Worm (Caenorhabditis elegans) whole organism, L2 larva: ENCODE results near the gene F54H12.10.
A peak's percentile ranks its signal among the peaks of the same experiment; 100 is the strongest.

Experiments
- C34F6.9 ChIP-seq: fragments of 150-350 bp; optimal IDR thresholded peaks from 2 replicates; lab custom pipeline; 2014; ENCODE audit warnings: missing biosample characterization, missing genetic modification characterization
- F13H6.1 ChIP-seq: sonication (generic microtip); optimal IDR thresholded peaks from 2 replicates; lab custom pipeline; 2016; ENCODE audit warnings: missing genetic modification characterization, missing compliant biosample characterization
- R02D3.7 ChIP-seq: fragments of 150-350 bp; optimal IDR thresholded peaks from 2 replicates; lab custom pipeline; 2014; ENCODE audit warnings: missing biosample characterization, missing genetic modification characterization
- Y55F3AM.14 ChIP-seq: fragments of 200-800 bp; sonication (Bioruptor generic); optimal IDR thresholded peaks from 2 replicates; lab custom pipeline; 2018; ENCODE audit warnings: mild to moderate bottlenecking, missing genetic modification characterization, missing compliant biosample characterization
- alr-1 ChIP-seq: fragments of 150-350 bp; optimal IDR thresholded peaks from 2 replicates; lab custom pipeline; 2014; ENCODE audit warnings: missing biosample characterization, missing genetic modification characterization
- aly-2 ChIP-seq: fragments of 150-350 bp; optimal IDR thresholded peaks from 2 replicates; lab custom pipeline; 2014; ENCODE audit warnings: missing biosample characterization, missing genetic modification characterization
- blmp-1 ChIP-seq: sonication (generic microtip); optimal IDR thresholded peaks from 2 replicates; lab custom pipeline; 2017; ENCODE audit warnings: missing genetic modification characterization, mild to moderate bottlenecking, missing compliant biosample characterization, antibody characterized with exemption, moderate library complexity; ENCODE audit not compliant: insufficient read depth
- crh-2 ChIP-seq: sonication (generic microtip); optimal IDR thresholded peaks from 2 replicates; lab custom pipeline; 2017; ENCODE audit warnings: missing biosample characterization, missing genetic modification characterization
- dmd-4 ChIP-seq: sonication (generic microtip); optimal IDR thresholded peaks from 2 replicates; lab custom pipeline; 2017; ENCODE audit warnings: missing biosample characterization, missing genetic modification characterization
- egl-27 ChIP-seq: sonication (generic microtip); optimal IDR thresholded peaks from 3 replicates; lab custom pipeline; 2017; ENCODE audit warnings: missing biosample characterization, missing genetic modification reagents, missing genetic modification characterization
- elt-1 ChIP-seq: fragments of 150-350 bp; optimal IDR thresholded peaks from 2 replicates; lab custom pipeline; 2014; ENCODE audit warnings: missing biosample characterization, missing genetic modification characterization
- fos-1 ChIP-seq: fragments of 150-350 bp; optimal IDR thresholded peaks from 2 replicates; lab custom pipeline; 2014; ENCODE audit warnings: missing biosample characterization, missing genetic modification characterization
- gmeb-1 ChIP-seq: fragments of 150-350 bp; optimal IDR thresholded peaks from 2 replicates; lab custom pipeline; 2014; ENCODE audit warnings: missing biosample characterization, missing genetic modification characterization
- lin-11 ChIP-seq: fragments of 150-350 bp; sonication (generic microtip); optimal IDR thresholded peaks from 2 replicates; lab custom pipeline; 2014; ENCODE audit warnings: missing biosample characterization, missing genetic modification characterization, inconsistent platforms, mixed read lengths
- lin-13 ChIP-seq: fragments of 150-350 bp; optimal IDR thresholded peaks from 2 replicates; lab custom pipeline; 2014; ENCODE audit warnings: missing biosample characterization, missing genetic modification reagents, missing genetic modification characterization
- lin-39 ChIP-seq: fragments of 150-350 bp; optimal IDR thresholded peaks from 2 replicates; lab custom pipeline; 2014; ENCODE audit warnings: missing biosample characterization, missing genetic modification reagents, missing genetic modification characterization
- lsy-2 ChIP-seq, 2 experiments: fragments of 150-350 bp in 1 of 2; sonication (generic microtip) in 1 of 2; optimal IDR thresholded peaks; 2 replicates each; lab custom pipeline; 2014 to 2017; ENCODE audit warnings: missing biosample characterization in 2 of 2, missing genetic modification characterization in 2 of 2
- mbf-1 ChIP-seq: sonication (generic microtip); optimal IDR thresholded peaks from 2 replicates; lab custom pipeline; 2017; ENCODE audit warnings: missing biosample characterization, missing genetic modification characterization
- mdl-1 ChIP-seq, 2 experiments: fragments of 150-350 bp in 1 of 2; sonication (generic microtip) in 1 of 2; optimal IDR thresholded peaks; 2 replicates each; lab custom pipeline; 2017; ENCODE audit warnings: missing biosample characterization in 2 of 2, missing genetic modification characterization in 2 of 2
- nhr-10 ChIP-seq: sonication (generic microtip); optimal IDR thresholded peaks from 2 replicates; lab custom pipeline; 2017; ENCODE audit warnings: missing biosample characterization, missing genetic modification characterization
- nhr-12 ChIP-seq: fragments of 150-350 bp; optimal IDR thresholded peaks from 2 replicates; lab custom pipeline; 2014; ENCODE audit warnings: missing biosample characterization, missing genetic modification characterization
- nhr-129 ChIP-seq: fragments of 150-350 bp; optimal IDR thresholded peaks from 2 replicates; lab custom pipeline; 2014; ENCODE audit warnings: missing biosample characterization, missing genetic modification characterization
- nhr-21 ChIP-seq: fragments of 150-350 bp; optimal IDR thresholded peaks from 2 replicates; lab custom pipeline; 2014; ENCODE audit warnings: missing biosample characterization, missing genetic modification characterization
- nhr-23 ChIP-seq: fragments of 150-350 bp; optimal IDR thresholded peaks from 2 replicates; lab custom pipeline; 2014; ENCODE audit warnings: missing biosample characterization, missing genetic modification reagents, missing genetic modification characterization
- nhr-25 ChIP-seq: fragments of 150-350 bp; sonication (generic microtip); optimal IDR thresholded peaks from 3 replicates; lab custom pipeline; 2014; ENCODE audit warnings: missing biosample characterization, missing genetic modification characterization
- nhr-6 ChIP-seq: fragments of 150-350 bp; optimal IDR thresholded peaks from 2 replicates; lab custom pipeline; 2014; ENCODE audit warnings: missing biosample characterization, missing genetic modification characterization
- nhr-77 ChIP-seq: fragments of 150-350 bp; optimal IDR thresholded peaks from 2 replicates; lab custom pipeline; 2014; ENCODE audit warnings: missing biosample characterization, missing genetic modification characterization
- peb-1 ChIP-seq: fragments of 150-350 bp; optimal IDR thresholded peaks from 2 replicates; lab custom pipeline; 2014; ENCODE audit warnings: missing biosample characterization, missing genetic modification characterization
- sem-4 ChIP-seq: fragments of 150-350 bp; optimal IDR thresholded peaks from 2 replicates; lab custom pipeline; 2014; ENCODE audit warnings: missing biosample characterization, missing genetic modification reagents, missing genetic modification characterization
- sma-3 ChIP-seq: sonication (generic microtip); optimal IDR thresholded peaks from 2 replicates; lab custom pipeline; 2016; ENCODE audit warnings: missing genetic modification reagents, missing genetic modification characterization, missing compliant biosample characterization
- sma-9 ChIP-seq, 2 experiments: fragments of 150-350 bp in 1 of 2; sonication (generic microtip) in 1 of 2; optimal IDR thresholded peaks; 2 replicates each; lab custom pipeline; 2014 to 2016; ENCODE audit warnings: missing genetic modification characterization in 2 of 2, mild to moderate bottlenecking in 1 of 2, missing biosample characterization in 1 of 2, missing compliant biosample characterization in 1 of 2, missing genetic modification reagents in 1 of 2, moderate library complexity in 1 of 2
- unc-39 ChIP-seq: fragments of 150-350 bp; optimal IDR thresholded peaks from 2 replicates; lab custom pipeline; 2014; ENCODE audit warnings: missing biosample characterization, missing genetic modification characterization
- unc-55 ChIP-seq: fragments of 150-350 bp; sonication (generic microtip); optimal IDR thresholded peaks from 3 replicates; lab custom pipeline; 2014; ENCODE audit warnings: missing biosample characterization, missing genetic modification reagents, missing genetic modification characterization
- ztf-4 ChIP-seq: fragments of 150-350 bp; optimal IDR thresholded peaks from 2 replicates; lab custom pipeline; 2014; ENCODE audit warnings: missing biosample characterization, missing genetic modification characterization

F54H12.10 gene

ce11 chrIII:7937548-7937947 is 21.2 kb downstream of the F54H12.10 start, which contains the start of gene C29E4.10:
Gene C29E4.10, plus strand, starts transcription at chrIII:7937848.
- TF ChIP-seq F13H6.1 (tag; lab: Kevin White, UChicago) (no peak), nhr-21 (tag; lab: Kevin White, UChicago) (no peak), C34F6.9 (no peak), mdl-1 (tag; optimal IDR thresholded peaks at IDR 0.05; lab: Kevin White, UChicago) (no peak), R02D3.7 (tag; lab: Kevin White, UChicago) (no peak), nhr-12 (tag; lab: Kevin White, UChicago) (no peak), egl-27 (tag; lab: Kevin White, UChicago) (no peak), sma-3 (GFP tag; lab: Kevin White, UChicago) (no peak), alr-1 (tag; lab: Kevin White, UChicago) (no peak), fos-1 (tag; lab: Kevin White, UChicago) (no peak), unc-55 (GFP tag; lab: Kevin White, UChicago) (no peak), sma-9 (GFP tag; optimal IDR thresholded peaks at IDR 0.05; lab: Kevin White, UChicago) (no peak), sma-9 (tag; optimal IDR thresholded peaks at IDR 0.05; lab: Kevin White, UChicago) (no peak), ztf-4 (tag; lab: Kevin White, UChicago) (no peak)

ce11 chrIII:7933235-7933634 is 25.5 kb downstream of the F54H12.10 start, which contains the start of gene ran-2:
Gene ran-2, plus strand, starts transcription at chrIII:7933535.
- peak; percentile 6 for TF ChIP-seq blmp-1 (tag; lab: Kevin White, UChicago)
- peak; percentile 34 for TF ChIP-seq fos-1 (tag; lab: Kevin White, UChicago)
- no peak for TF ChIP-seq nhr-23 (tag; lab: Kevin White, UChicago)

ce11 chrIII:7928549-7929129 is 30.1 kb downstream of the F54H12.10 start, which contains the start of the genes C29E4.13 and npp-15:
Gene C29E4.13, minus strand, starts transcription at chrIII:7928717.
Gene npp-15, plus strand, starts transcription at chrIII:7929043.
- TF ChIP-seq gmeb-1 (tag; lab: Kevin White, UChicago) (peak; percentile 78), unc-55 (GFP tag; lab: Kevin White, UChicago) (peak; percentile 65), lsy-2 (tag; optimal IDR thresholded peaks at IDR 0.05; lab: Kevin White, UChicago) (peak; percentile 16 to 79), nhr-25 (tag; lab: Kevin White, UChicago) (peak; percentile 62), alr-1 (tag; lab: Kevin White, UChicago) (no peak), nhr-129 (tag; lab: Kevin White, UChicago) (peak; percentile 39), Y55F3AM.14 (no peak), crh-2 (tag; lab: Kevin White, UChicago) (peak; percentile 50), lin-11 (no peak)
- TF ChIP-seq, all 48 proteins: peak for 6

- TF ChIP-seq sma-9 (GFP tag; optimal IDR thresholded peaks at IDR 0.05; lab: Kevin White, UChicago) (no peak), sma-9 (tag; optimal IDR thresholded peaks at IDR 0.05; lab: Kevin White, UChicago) (no peak), nhr-10 (tag; lab: Kevin White, UChicago) (no peak), dmd-4 (tag; lab: Kevin White, UChicago) (no peak), nhr-6 (no peak), sem-4 (tag; lab: Kevin White, UChicago) (no peak), Y55F3AM.14 (no peak), elt-1 (tag; lab: Kevin White, UChicago) (no peak), nhr-77 (tag; lab: Kevin White, UChicago) (no peak), lin-39 (tag; lab: Kevin White, UChicago) (no peak), blmp-1 (tag; lab: Kevin White, UChicago) (no peak)
Observed at ce11 chrIII:7925968-7926367, 32.8 kb downstream of the F54H12.10 start.

- TF ChIP-seq unc-39 (tag; lab: Kevin White, UChicago) = no peak
- no peak for TF ChIP-seq dmd-4 (tag; lab: Kevin White, UChicago)
- no peak for TF ChIP-seq nhr-10 (tag; lab: Kevin White, UChicago)
- no peak for TF ChIP-seq lin-13 (GFP tag; lab: Kevin White, UChicago)
- TF ChIP-seq Y55F3AM.14 = no peak
- no peak for TF ChIP-seq unc-55 (GFP tag; lab: Kevin White, UChicago)
- no peak for TF ChIP-seq lin-39 (tag; lab: Kevin White, UChicago)
- no peak for TF ChIP-seq mbf-1 (tag; lab: Kevin White, UChicago)
- TF ChIP-seq aly-2 = no peak
- no peak for TF ChIP-seq crh-2 (tag; lab: Kevin White, UChicago)
- no peak for TF ChIP-seq peb-1 (tag; lab: Kevin White, UChicago)
Observed at ce11 chrIII:7924821-7925220, 34.0 kb downstream of the F54H12.10 start, which contains the start of gene tag-250. Gene tag-250, minus strand, starts transcription at chrIII:7924921.
